Fruit fly (Drosophila melanogaster): Measurements from ENCODE around the gene crp.
A peak's percentile ranks its signal among the peaks of the same experiment; 100 is the strongest.

The crp gene

DNA sequence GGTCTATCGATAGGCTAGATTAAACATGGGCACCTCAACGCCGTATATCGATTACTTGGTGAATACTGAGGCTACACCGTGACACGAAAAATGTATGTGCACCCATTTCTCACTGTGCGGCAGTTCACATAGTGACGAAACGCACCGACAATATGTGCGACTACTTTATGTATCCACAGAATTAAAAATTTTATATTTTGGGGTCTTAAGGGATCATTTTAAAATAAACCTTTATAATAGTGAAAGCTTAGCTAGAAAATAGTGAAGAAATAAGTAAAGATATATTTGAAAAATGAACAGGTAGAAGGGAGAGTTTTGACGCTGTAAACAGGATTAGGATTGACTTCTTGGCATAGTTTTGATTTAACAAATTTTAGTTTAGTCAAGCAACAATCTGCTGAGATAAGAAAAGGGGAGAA lies 41.6 kb upstream of the crp start, which contains the start of gene mRpL4 (continued):
- TF ChIP-seq CG12391 (tag; optimal IDR thresholded peaks at IDR 0.05) (peak; percentile 72), sob (GFP tag; IDR thresholded peaks at IDR 0.05) (peak; percentile 84), tna (GFP tag; IDR thresholded peaks at IDR 0.05; ENCODE audit: partially characterized antibody) (peak; percentile 99), crol (GFP tag; IDR thresholded peaks at IDR 0.05) (no peak), mam (GFP tag; optimal IDR thresholded peaks at IDR 0.05) (peak; percentile 87), ase (GFP tag; IDR thresholded peaks at IDR 0.05) (no peak; the same call in 1 of the 3 replicates), CG11456 (GFP tag; IDR thresholded peaks at IDR 0.05) (no peak; the same call in 2 of the 3 replicates), CG7839 (tag; optimal IDR thresholded peaks at IDR 0.05) (no peak), lbe (GFP tag; optimal IDR thresholded peaks at IDR 0.05) (no peak), CG12219 (GFP tag; optimal IDR thresholded peaks at IDR 0.05) (no peak), pros (GFP tag; optimal IDR thresholded peaks at IDR 0.05) (no peak), CG31388 (GFP tag; optimal IDR thresholded peaks at IDR 0.05) (no peak), ftz-f1 (GFP tag; optimal IDR thresholded peaks at IDR 0.05) (no peak), CG17612 (GFP tag; IDR thresholded peaks at IDR 0.05) (peak; percentile 31; the same call in 1 of the 2 replicates), lmd (GFP tag; IDR thresholded peaks at IDR 0.05) (peak; percentile 76), cad (GFP tag; optimal IDR thresholded peaks at IDR 0.05) (no peak), D19B (GFP tag; optimal IDR thresholded peaks at IDR 0.05) (peak; percentile 14), CG30403 (GFP tag; optimal IDR thresholded peaks at IDR 0.05) (peak; percentile 83), CG4820 (GFP tag; optimal IDR thresholded peaks at IDR 0.05) (peak; percentile 61), CG10147 (GFP tag; optimal IDR thresholded peaks at IDR 0.05) (no peak), ara (GFP tag; IDR thresholded peaks at IDR 0.05) (peak; percentile 52; the same call in 1 of the 2 replicates), Ets97D (GFP tag; optimal IDR thresholded peaks at IDR 0.05) (peak; percentile 70), Nf-YB (GFP tag; optimal IDR thresholded peaks at IDR 0.05) (peak; percentile 6), CG10431 (GFP tag; optimal IDR thresholded peaks at IDR 0.05) (no peak), CG11085 (GFP tag; IDR thresholded peaks at IDR 0.05) (0 out of 2 replicates have a peak, but pooled peaks have one; percentile 18), schlank (tag; optimal IDR thresholded peaks at IDR 0.05) (peak; percentile 5), Mes4 (GFP tag; optimal IDR thresholded peaks at IDR 0.05) (peak; percentile 36), Usf (GFP tag; optimal IDR thresholded peaks at IDR 0.05) (no peak), btn (GFP tag; optimal IDR thresholded peaks at IDR 0.05) (no peak), caup (GFP tag; optimal IDR thresholded peaks at IDR 0.05; ENCODE audit: severe bottlenecking) (no peak), fd96Cb (tag; optimal IDR thresholded peaks at IDR 0.05) (peak; percentile 27), D19A (tag; optimal IDR thresholded peaks at IDR 0.05) (peak; percentile 37), corto (GFP tag; optimal IDR thresholded peaks at IDR 0.05) (no peak), CG11247 (GFP tag; IDR thresholded peaks at IDR 0.05) (peak; percentile 70), dimm (GFP tag; IDR thresholded peaks at IDR 0.05) (no peak), Antp (GFP tag; optimal IDR thresholded peaks at IDR 0.05) (peak; percentile 88), Poxn (GFP tag; IDR thresholded peaks at IDR 0.05) (no peak), NfI (GFP tag; optimal IDR thresholded peaks at IDR 0.05) (peak; percentile 69), CG9932 (GFP tag; IDR thresholded peaks at IDR 0.05) (peak; percentile 87), CG6813 (GFP tag; optimal IDR thresholded peaks at IDR 0.05) (peak; percentile 12), wor (GFP tag; IDR thresholded peaks at IDR 0.05) (no peak), p53 (GFP tag; optimal IDR thresholded peaks at IDR 0.05) (peak; percentile 70), ewg (GFP tag; optimal IDR thresholded peaks at IDR 0.05) (peak; percentile 9), GATAe (GFP tag; conservative IDR thresholded peaks at IDR 0.05) (no peak), gsb (GFP tag; IDR thresholded peaks at IDR 0.05) (peak; percentile 14; the same call in 1 of the 2 replicates), MBD-R2 (GFP tag; IDR thresholded peaks at IDR 0.05) (peak; percentile 94), Taf1 (GFP tag; IDR thresholded peaks at IDR 0.05) (peak; percentile 49; the same call in 1 of the 2 replicates), exex (tag; optimal IDR thresholded peaks at IDR 0.05) (no peak), CTCF (GFP tag; optimal IDR thresholded peaks at IDR 0.05) (peak; percentile 14), gcm (GFP tag; optimal IDR thresholded peaks at IDR 0.05) (no peak), Trl (optimal IDR thresholded peaks at IDR 0.05) (no peak), Trl (GFP tag; optimal IDR thresholded peaks at IDR 0.05) (peak; percentile 83)

Measured in whole organism, embryonic.